Fruit fly (Drosophila melanogaster) S2 (cell line): ENCODE results near the gene CG34325.

ENCODE experiments used
- CG8478 ChIP-seq: fragments of >200 bp; optimal IDR thresholded peaks from 2 replicates; lab custom pipeline; 2018
- CTCF ChIP-seq, 2 experiments: fragments of >200 bp; optimal IDR thresholded peaks; 2 replicates each; lab custom pipeline; 2018

DNA sequence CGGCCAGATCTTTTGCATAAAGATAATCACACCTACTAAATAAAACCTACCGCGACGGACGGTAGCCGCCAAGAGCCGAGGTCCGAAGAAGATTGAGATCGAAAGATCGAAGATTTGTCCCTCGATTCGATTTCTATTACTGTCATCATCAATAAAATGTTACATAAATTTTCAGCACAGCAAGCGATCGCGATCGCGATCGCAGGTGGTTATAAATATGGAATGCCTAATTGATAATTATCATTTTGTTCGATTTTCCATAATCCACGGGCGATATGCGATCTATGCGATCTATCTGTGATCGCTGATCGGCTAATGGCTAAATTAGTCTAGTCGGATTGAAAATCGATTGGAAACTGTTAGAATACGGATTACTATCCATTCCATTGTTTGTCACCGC lies 12.0 kb upstream of the CG34325 start:
- no peak for TF ChIP-seq CTCF (optimal IDR thresholded peaks at IDR 0.05; lab: Kevin White, UChicago)
- no peak for TF ChIP-seq CG8478 (lab: Kevin White, UChicago)
